Worm (Caenorhabditis elegans) whole organism, midembryonic: ENCODE results near the gene dao-6.

Experiments used
- T22C8.4 ChIP-seq: fragments of 200-800 bp; sonication (Bioruptor generic); IDR thresholded peaks from 2 replicates; pipeline ENCODE4 v1.3.6; 2022; ENCODE audit warnings: missing genetic modification characterization, missing compliant biosample characterization
- cog-1 ChIP-seq: sonication (generic microtip); optimal IDR thresholded peaks from 2 replicates; lab custom pipeline; 2016; ENCODE audit warnings: missing genetic modification characterization, missing compliant biosample characterization
- flt-1 ChIP-seq: fragments of 200-800 bp; sonication (Bioruptor generic); IDR thresholded peaks from 2 replicates; pipeline ENCODE4 v1.3.6; 2022; ENCODE audit warnings: missing genetic modification characterization, missing compliant biosample characterization
- klf-2 ChIP-seq: fragments of 200-800 bp; sonication (Bioruptor generic); conservative IDR thresholded peaks from 2 replicates; pipeline ENCODE4 v1.3.6; 2022; ENCODE audit warnings: missing genetic modification reagents, missing genetic modification characterization, missing compliant biosample characterization
- med-1 ChIP-seq: sonication (generic microtip); optimal IDR thresholded peaks from 2 replicates; lab custom pipeline; 2017; ENCODE audit warnings: missing genetic modification characterization, mild to moderate bottlenecking, missing compliant biosample characterization, antibody characterized with exemption, missing genetic modification reagents; ENCODE audit not compliant: insufficient read depth
- ref-1 ChIP-seq: fragments of 200-800 bp; sonication (Bioruptor generic); conservative IDR thresholded peaks from 2 replicates; pipeline ENCODE4 v1.3.6; 2022; ENCODE audit warnings: missing genetic modification reagents, missing genetic modification characterization, missing compliant biosample characterization
- tab-1 ChIP-seq: fragments of 200-800 bp; sonication (Bioruptor generic); IDR thresholded peaks from 2 replicates; pipeline ENCODE4 v1.3.6; 2022; ENCODE audit warnings: missing genetic modification characterization, missing compliant biosample characterization
- ztf-23 ChIP-seq: fragments of 200-800 bp; sonication (Bioruptor generic); IDR thresholded peaks from 2 replicates; pipeline ENCODE4 v1.3.6; 2022; ENCODE audit warnings: missing genetic modification reagents, missing genetic modification characterization, missing compliant biosample characterization
- ztf-29 ChIP-seq: fragments of 200-800 bp; sonication (Bioruptor generic); IDR thresholded peaks from 2 replicates; pipeline ENCODE4 v1.3.6; 2022; ENCODE audit warnings: missing genetic modification reagents, missing genetic modification characterization, missing compliant biosample characterization

The dao-6 gene

DNA sequence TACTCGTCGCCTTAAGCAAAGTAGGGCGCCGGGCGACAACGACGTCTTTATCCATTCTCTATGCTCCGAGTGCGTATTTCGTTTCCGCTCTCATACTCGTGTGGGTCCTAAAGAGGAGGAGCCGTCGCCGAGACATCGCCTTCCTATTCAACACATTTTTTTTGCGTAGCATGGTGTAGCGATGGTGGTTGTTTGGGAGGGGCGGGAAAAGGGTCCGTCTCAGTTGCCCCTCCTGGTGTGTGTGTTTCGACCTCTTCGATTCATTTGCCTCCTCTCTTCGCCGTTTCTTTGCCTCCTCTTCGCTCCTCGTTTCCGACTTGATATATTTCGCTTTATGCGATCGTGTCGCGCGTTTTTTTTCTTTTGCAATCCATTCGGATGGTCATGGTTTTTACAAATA lies 34.2 kb downstream of the dao-6 start:
- TF ChIP-seq med-1 (no peak), flt-1 (GFP tag; lab: Robert Waterston, UW) (no peak), ztf-23 (GFP tag; lab: Robert Waterston, UW) (no peak), tab-1 (GFP tag; lab: Robert Waterston, UW) (no peak), ztf-29 (GFP tag; lab: Robert Waterston, UW) (no peak), klf-2 (no peak), ref-1 (GFP tag; lab: Robert Waterston, UW) (no peak), cog-1 (tag; lab: Kevin White, UChicago) (no peak), T22C8.4 (GFP tag; lab: Robert Waterston, UW) (no peak)

ce11 chrIII:9700114-9700690 lies 35.8 kb downstream of the dao-6 start:
- no peak for TF ChIP-seq flt-1 (GFP tag; lab: Robert Waterston, UW)
- no peak for TF ChIP-seq ref-1 (GFP tag; lab: Robert Waterston, UW)
- TF ChIP-seq tab-1 (GFP tag; lab: Robert Waterston, UW) = no peak

- TF ChIP-seq ref-1 (GFP tag; lab: Robert Waterston, UW) (no peak), med-1 (no peak), ztf-29 (GFP tag; lab: Robert Waterston, UW) (no peak), flt-1 (GFP tag; lab: Robert Waterston, UW) (no peak), klf-2 (no peak), ztf-23 (GFP tag; lab: Robert Waterston, UW) (no peak), T22C8.4 (GFP tag; lab: Robert Waterston, UW) (no peak), cog-1 (tag; lab: Kevin White, UChicago) (no peak), tab-1 (GFP tag; lab: Robert Waterston, UW) (no peak)
Observed at ce11 chrIII:9699576-9699975, 36.4 kb downstream of the dao-6 start, which contains the start of gene tlk-1. tlk-1 (plus strand) TSS chrIII:9699876.

DNA sequence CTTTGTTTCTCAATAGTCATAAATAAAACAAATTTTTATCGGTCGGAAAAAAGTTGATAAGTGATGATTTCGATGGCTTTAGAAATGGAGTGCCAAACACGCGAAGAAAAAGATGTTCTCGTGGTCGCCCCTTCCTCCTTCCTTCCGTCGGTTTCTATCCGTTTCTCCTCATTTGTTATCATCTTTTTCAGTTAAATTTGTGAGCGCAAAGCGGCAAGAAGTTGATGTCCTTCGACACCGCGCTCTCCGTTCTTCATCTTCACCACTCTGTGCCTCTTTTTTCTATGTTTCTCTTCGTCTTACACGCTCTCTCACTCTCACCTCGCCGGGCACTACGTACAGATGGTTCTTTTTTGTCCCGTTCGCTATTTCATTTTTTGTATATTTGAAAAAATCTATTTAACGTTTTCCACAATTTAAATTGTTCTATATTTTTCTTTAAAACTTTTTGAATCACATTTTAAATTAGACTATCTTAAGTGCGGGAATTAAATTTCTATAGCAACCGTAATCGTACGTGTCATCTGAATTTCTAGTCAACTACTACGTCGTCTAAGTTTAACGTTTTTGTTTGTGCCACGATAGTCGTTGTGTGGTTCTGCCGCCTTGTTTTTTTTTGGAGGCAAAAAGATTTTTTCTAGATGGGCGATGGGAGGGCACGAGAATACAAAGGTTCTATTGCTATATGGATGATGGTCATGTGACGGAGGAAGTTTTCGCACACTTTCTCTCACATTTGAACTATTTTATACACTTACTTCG lies 37.2 kb downstream of the dao-6 start:
- TF ChIP-seq med-1 (no peak), ref-1 (GFP tag; lab: Robert Waterston, UW) (no peak), flt-1 (GFP tag; lab: Robert Waterston, UW) (no peak), ztf-23 (GFP tag; lab: Robert Waterston, UW) (no peak), ztf-29 (GFP tag; lab: Robert Waterston, UW) (no peak), tab-1 (GFP tag; lab: Robert Waterston, UW) (no peak)

ce11 chrIII:9697886-9698285 lies 38.1 kb downstream of the dao-6 start:
- TF ChIP-seq flt-1 (GFP tag; lab: Robert Waterston, UW) = no peak
- no peak for TF ChIP-seq cog-1 (tag; lab: Kevin White, UChicago)
- no peak for TF ChIP-seq ztf-23 (GFP tag; lab: Robert Waterston, UW)
- TF ChIP-seq tab-1 (GFP tag; lab: Robert Waterston, UW) = no peak
- TF ChIP-seq ztf-29 (GFP tag; lab: Robert Waterston, UW) = no peak
- TF ChIP-seq ref-1 (GFP tag; lab: Robert Waterston, UW) = no peak
- TF ChIP-seq klf-2 = no peak
- TF ChIP-seq T22C8.4 (GFP tag; lab: Robert Waterston, UW) = no peak

DNA sequence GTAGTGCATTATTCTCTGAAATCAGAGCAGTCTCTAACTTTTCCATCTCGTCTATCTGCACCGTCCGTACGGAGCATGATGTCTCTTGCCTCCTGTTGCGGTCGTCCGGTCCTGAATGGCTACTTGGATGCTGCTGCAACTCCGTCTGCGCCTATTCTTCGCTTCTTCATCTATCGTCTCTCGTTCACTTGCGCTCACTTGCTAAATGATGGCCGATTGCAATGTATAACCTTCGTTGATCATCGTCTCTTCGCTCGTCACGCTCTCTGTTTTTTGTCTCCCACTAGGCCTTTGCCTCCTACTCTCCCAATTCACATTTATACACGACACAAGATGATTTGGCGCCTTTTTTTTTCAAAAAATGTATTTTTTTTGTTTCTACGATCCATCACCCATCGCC lies 38.7 kb downstream of the dao-6 start:
- TF ChIP-seq flt-1 (GFP tag; lab: Robert Waterston, UW) (peak; percentile 55; the same call in 1 of the 2 replicates), ztf-23 (GFP tag; lab: Robert Waterston, UW) (no peak), T22C8.4 (GFP tag; lab: Robert Waterston, UW) (no peak)

- TF ChIP-seq med-1 = no peak
- TF ChIP-seq ref-1 (GFP tag; lab: Robert Waterston, UW) = no peak
- no peak for TF ChIP-seq flt-1 (GFP tag; lab: Robert Waterston, UW)
- TF ChIP-seq klf-2 = no peak
- no peak for TF ChIP-seq T22C8.4 (GFP tag; lab: Robert Waterston, UW)
- TF ChIP-seq cog-1 (tag; lab: Kevin White, UChicago) = no peak
- no peak for TF ChIP-seq tab-1 (GFP tag; lab: Robert Waterston, UW)
- no peak for TF ChIP-seq ztf-29 (GFP tag; lab: Robert Waterston, UW)
- TF ChIP-seq ztf-23 (GFP tag; lab: Robert Waterston, UW) = no peak
Observed at ce11 chrIII:9696417-9696816, 39.6 kb downstream of the dao-6 start, which contains the start of gene bud-31. bud-31 (minus strand) TSS chrIII:9696517.

DNA sequence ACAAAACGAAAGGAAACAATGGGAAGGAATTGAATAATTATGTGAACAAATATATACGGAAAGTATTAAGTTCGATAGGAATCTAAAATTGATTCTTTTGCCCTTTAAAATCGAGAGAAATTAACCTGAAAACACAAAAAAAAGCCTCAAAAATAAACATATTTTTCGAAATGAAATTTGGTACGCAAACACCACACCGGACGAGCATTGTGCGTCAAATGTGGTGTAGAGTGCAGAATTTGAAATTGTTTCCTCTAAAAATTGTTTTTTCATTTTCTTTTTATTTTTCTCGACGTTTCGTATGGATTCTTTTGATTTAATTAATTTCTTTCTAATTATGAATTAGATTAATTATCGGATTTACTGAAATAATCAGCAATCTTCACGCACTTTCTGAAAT lies 40.6 kb downstream of the dao-6 start:
- no peak for TF ChIP-seq ztf-23 (GFP tag; lab: Robert Waterston, UW)
- TF ChIP-seq ztf-29 (GFP tag; lab: Robert Waterston, UW) = no peak

DNA sequence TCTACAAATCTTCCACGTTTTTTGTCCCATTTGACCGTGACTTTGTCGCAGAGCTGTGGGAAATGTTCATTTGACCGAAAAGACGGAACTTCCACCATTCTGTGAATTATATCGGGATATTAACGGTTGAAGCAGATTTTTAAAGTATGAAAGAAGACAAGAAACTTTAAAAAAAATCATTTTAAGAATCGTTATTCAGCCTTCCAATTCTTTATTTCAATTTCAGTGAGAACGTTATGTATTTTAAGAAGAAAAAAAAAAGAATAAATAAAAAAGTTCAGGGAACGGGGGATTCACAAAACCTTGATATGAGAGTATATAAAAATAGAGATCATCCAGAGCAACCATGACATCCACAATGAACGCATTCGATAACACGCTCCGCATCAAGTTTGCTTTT lies 41.5 kb downstream of the dao-6 start, which contains the start of gene set-3:
set-3 (minus strand) TSS at position 101 of the 400 bp plus-strand sequence.
- TF ChIP-seq tab-1 (GFP tag; lab: Robert Waterston, UW) (no peak), med-1 (no peak), ztf-23 (GFP tag; lab: Robert Waterston, UW) (no peak), flt-1 (GFP tag; lab: Robert Waterston, UW) (no peak), ztf-29 (GFP tag; lab: Robert Waterston, UW) (no peak)

DNA sequence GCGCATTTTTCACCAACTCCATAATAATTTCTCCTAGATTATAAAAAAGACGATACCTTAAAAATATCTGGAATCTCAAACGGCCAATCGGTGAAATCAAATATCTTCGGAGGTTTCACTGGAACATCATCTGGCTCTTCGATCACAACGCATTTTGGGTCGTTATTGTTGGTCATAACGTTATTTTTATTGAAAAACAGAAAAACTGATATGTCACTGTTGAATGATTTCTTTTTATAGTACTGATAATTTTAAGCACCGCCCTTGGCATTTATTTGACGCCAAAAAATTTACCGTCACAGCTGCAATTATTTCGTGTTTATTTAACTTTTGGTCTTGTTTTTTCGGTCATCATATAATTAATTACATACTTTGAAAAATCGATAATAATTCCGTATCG lies 46.0 kb downstream of the dao-6 start, which contains the start of gene best-5:
best-5 (minus strand) TSS at position 210 of the 400 bp plus-strand sequence.
- TF ChIP-seq flt-1 (GFP tag; lab: Robert Waterston, UW) (no peak), ztf-29 (GFP tag; lab: Robert Waterston, UW) (no peak), T22C8.4 (GFP tag; lab: Robert Waterston, UW) (no peak), ref-1 (GFP tag; lab: Robert Waterston, UW) (no peak), klf-2 (no peak), cog-1 (tag; lab: Kevin White, UChicago) (no peak), med-1 (no peak), tab-1 (GFP tag; lab: Robert Waterston, UW) (no peak), ztf-23 (GFP tag; lab: Robert Waterston, UW) (no peak)
